Worm (Caenorhabditis elegans): ENCODE data around the gene C15B12.9.

DNA sequence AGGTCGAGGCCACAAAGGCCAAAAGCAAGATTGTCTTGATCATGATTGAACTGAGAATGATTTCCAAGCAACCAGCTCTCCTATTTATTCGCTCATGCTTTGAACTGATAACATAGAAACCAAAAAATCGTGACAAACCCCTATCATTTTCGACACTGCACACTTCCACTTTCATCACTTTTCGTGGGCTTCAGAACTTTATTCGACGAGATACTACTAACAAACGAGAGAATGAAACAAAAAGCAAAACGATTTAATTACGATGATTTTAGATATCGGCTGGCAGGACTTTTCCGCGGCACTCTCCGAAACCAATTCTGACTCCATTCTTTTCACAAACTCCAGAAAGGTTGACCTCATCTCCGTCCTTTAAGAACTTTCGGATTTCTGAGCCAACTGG lies 22.0 kb upstream of the C15B12.9 start, which contains the start of gene asp-14:
- TF ChIP-seq lin-15B (tag; optimal IDR thresholded peaks at IDR 0.05), result no peak
- no peak for TF ChIP-seq tbx-2 (tag; optimal IDR thresholded peaks at IDR 0.05)
- TF ChIP-seq aha-1 (tag; optimal IDR thresholded peaks at IDR 0.05), result no peak
- no peak for TF ChIP-seq unc-62 (GFP tag; optimal IDR thresholded peaks at IDR 0.05)
- TF ChIP-seq nhr-20 (tag; optimal IDR thresholded peaks at IDR 0.05), result no peak
- TF ChIP-seq ztf-4 (tag; optimal IDR thresholded peaks at IDR 0.05), result no peak
- no peak for TF ChIP-seq nhr-77 (tag; optimal IDR thresholded peaks at IDR 0.05)
- TF ChIP-seq sup-37 (GFP tag; optimal IDR thresholded peaks at IDR 0.05), result no peak
- no peak for TF ChIP-seq skn-1 (tag; optimal IDR thresholded peaks at IDR 0.05)
- TF ChIP-seq elt-3 (tag; optimal IDR thresholded peaks at IDR 0.05), result no peak
